Fruit fly (Drosophila melanogaster) whole organism: Measurements from ENCODE around the gene Nnk.

Experiments used
- pan ChIP-seq: fragments of >200 bp; optimal IDR thresholded peaks from 2 replicates; lab custom pipeline; 2017
- psq ChIP-seq: fragments of >200 bp; optimal IDR thresholded peaks from 2 replicates; lab custom pipeline; 2017

- TF ChIP-seq psq (lab: Kevin White, UChicago) (no peak), pan (lab: Kevin White, UChicago) (no peak)
These were observed 2.1 kb upstream of the Nnk start, which contains the start of gene CG17801 for dm6 chr3R:17807035-17807606.
